Worm (Caenorhabditis elegans) whole organism, mixed stage, embryonic: ENCODE results near the gene F58E6.8.
A peak's percentile ranks its signal among the peaks of the same experiment; 100 is the strongest.

ENCODE experiments used
- M03D4.4 ChIP-seq: sonication (generic microtip); optimal IDR thresholded peaks from 2 replicates; lab custom pipeline; 2017; ENCODE audit warnings: mild to moderate bottlenecking, missing genetic modification characterization, missing compliant biosample characterization
- bed-3 ChIP-seq: fragments of 200-800 bp; sonication (Bioruptor generic); optimal IDR thresholded peaks from 3 replicates; lab custom pipeline; 2018; ENCODE audit warnings: mild to moderate bottlenecking, missing genetic modification characterization, moderate library complexity, missing compliant biosample characterization
- blmp-1 ChIP-seq: fragments of 150-350 bp; optimal IDR thresholded peaks from 2 replicates; lab custom pipeline; 2014; ENCODE audit warnings: missing biosample characterization, missing genetic modification characterization
- ceh-39 ChIP-seq: fragments of 150-350 bp; optimal IDR thresholded peaks from 2 replicates; lab custom pipeline; 2014; ENCODE audit warnings: missing biosample characterization, missing genetic modification characterization
- ceh-43 ChIP-seq: fragments of 200-800 bp; sonication (Bioruptor generic); optimal IDR thresholded peaks from 2 replicates; lab custom pipeline; 2018; ENCODE audit warnings: mild to moderate bottlenecking, missing genetic modification characterization, moderate library complexity, missing compliant biosample characterization
- ces-1 ChIP-seq: fragments of 150-350 bp; optimal IDR thresholded peaks from 2 replicates; lab custom pipeline; 2014; ENCODE audit warnings: missing biosample characterization, missing genetic modification reagents, missing genetic modification characterization
- cnd-1 ChIP-seq: fragments of 200-800 bp; sonication (Bioruptor generic); optimal IDR thresholded peaks from 2 replicates; lab custom pipeline; 2018; ENCODE audit warnings: mild to moderate bottlenecking, missing genetic modification characterization, missing compliant biosample characterization
- drap-1 ChIP-seq: fragments of 200-800 bp; sonication (Bioruptor generic); optimal IDR thresholded peaks from 3 replicates; lab custom pipeline; 2018; ENCODE audit warnings: mild to moderate bottlenecking, missing genetic modification characterization, missing compliant biosample characterization
- elt-1 ChIP-seq: sonication (generic microtip); optimal IDR thresholded peaks from 2 replicates; lab custom pipeline; 2017; ENCODE audit warnings: missing genetic modification characterization, mild to moderate bottlenecking, missing compliant biosample characterization, antibody characterized with exemption, moderate library complexity, borderline replicate concordance; ENCODE audit not compliant: insufficient read depth
- elt-3 ChIP-seq: fragments of 150-350 bp; optimal IDR thresholded peaks from 2 replicates; lab custom pipeline; 2014; ENCODE audit warnings: missing biosample characterization, missing genetic modification characterization
- flh-1 ChIP-seq: fragments of 200-800 bp; sonication (Bioruptor generic); optimal IDR thresholded peaks from 2 replicates; lab custom pipeline; 2018; ENCODE audit warnings: mild to moderate bottlenecking, missing genetic modification characterization, moderate library complexity, missing compliant biosample characterization
- ham-2 ChIP-seq: fragments of 200-800 bp; sonication (Bioruptor generic); optimal IDR thresholded peaks from 2 replicates; lab custom pipeline; 2018; ENCODE audit warnings: mild to moderate bottlenecking, missing genetic modification characterization, missing compliant biosample characterization
- hlh-1 ChIP-seq: fragments of 150-350 bp; optimal IDR thresholded peaks from 2 replicates; lab custom pipeline; 2014; ENCODE audit warnings: missing biosample characterization, missing genetic modification reagents, missing genetic modification characterization
- lin-13 ChIP-seq: fragments of 150-350 bp; optimal IDR thresholded peaks from 2 replicates; lab custom pipeline; 2014; ENCODE audit warnings: missing biosample characterization, missing genetic modification characterization
- lin-32 ChIP-seq: fragments of 200-800 bp; sonication (Bioruptor generic); optimal IDR thresholded peaks from 2 replicates; lab custom pipeline; 2018; ENCODE audit warnings: mild to moderate bottlenecking, missing genetic modification characterization, missing compliant biosample characterization
- lsy-2 ChIP-seq: fragments of 150-350 bp; optimal IDR thresholded peaks from 2 replicates; lab custom pipeline; 2014; ENCODE audit warnings: missing biosample characterization, missing genetic modification characterization
- mab-5 ChIP-seq: fragments of 150-350 bp; optimal IDR thresholded peaks from 2 replicates; lab custom pipeline; 2014; ENCODE audit warnings: missing biosample characterization, missing genetic modification characterization
- mep-1 ChIP-seq: fragments of 150-350 bp; optimal IDR thresholded peaks from 2 replicates; lab custom pipeline; 2017; ENCODE audit warnings: missing biosample characterization, missing genetic modification reagents, missing genetic modification characterization, inconsistent platforms
- mls-2 ChIP-seq: sonication (generic microtip); optimal IDR thresholded peaks from 2 replicates; lab custom pipeline; 2016; ENCODE audit warnings: mild to moderate bottlenecking, missing genetic modification characterization, moderate library complexity, missing compliant biosample characterization
- nhr-12 ChIP-seq: fragments of 150-350 bp; optimal IDR thresholded peaks from 2 replicates; lab custom pipeline; 2014; ENCODE audit warnings: missing biosample characterization, missing genetic modification characterization
- nhr-2 ChIP-seq: fragments of 150-350 bp; optimal IDR thresholded peaks from 2 replicates; lab custom pipeline; 2014; ENCODE audit warnings: missing biosample characterization, missing genetic modification characterization
- nhr-237 ChIP-seq: fragments of 150-350 bp; optimal IDR thresholded peaks from 2 replicates; lab custom pipeline; 2014; ENCODE audit warnings: missing biosample characterization, missing genetic modification characterization
- nhr-28 ChIP-seq: fragments of 150-350 bp; optimal IDR thresholded peaks from 2 replicates; lab custom pipeline; 2014; ENCODE audit warnings: missing biosample characterization, missing genetic modification characterization
- nhr-76 ChIP-seq: sonication (generic microtip); optimal IDR thresholded peaks from 2 replicates; lab custom pipeline; 2017; ENCODE audit warnings: missing biosample characterization, missing genetic modification characterization
- pha-4 ChIP-seq: fragments of 150-350 bp; optimal IDR thresholded peaks from 2 replicates; lab custom pipeline; 2018; ENCODE audit warnings: missing biosample characterization, missing genetic modification reagents, missing genetic modification characterization
- sem-2 ChIP-seq: fragments of 200-800 bp; sonication (Bioruptor generic); optimal IDR thresholded peaks from 2 replicates; lab custom pipeline; 2018; ENCODE audit warnings: mild to moderate bottlenecking, missing genetic modification characterization, missing compliant biosample characterization
- snpc-4 ChIP-seq: fragments of 150-350 bp; optimal IDR thresholded peaks from 2 replicates; lab custom pipeline; 2014; ENCODE audit warnings: missing biosample characterization, missing genetic modification characterization
- sptf-1 ChIP-seq: sonication (generic microtip); optimal IDR thresholded peaks from 2 replicates; lab custom pipeline; 2017; ENCODE audit warnings: mild to moderate bottlenecking, missing genetic modification characterization, moderate library complexity, missing compliant biosample characterization
- tbx-8 ChIP-seq: fragments of 200-800 bp; sonication (Bioruptor generic); optimal IDR thresholded peaks from 2 replicates; lab custom pipeline; 2018; ENCODE audit warnings: mild to moderate bottlenecking, missing genetic modification characterization, moderate library complexity, missing compliant biosample characterization
- unc-120 ChIP-seq: sonication (generic microtip); optimal IDR thresholded peaks from 2 replicates; lab custom pipeline; 2017; ENCODE audit warnings: missing genetic modification characterization, missing compliant biosample characterization; ENCODE audit not compliant: poor library complexity, severe bottlenecking
- unc-39 ChIP-seq: fragments of 150-350 bp; optimal IDR thresholded peaks from 2 replicates; lab custom pipeline; 2014; ENCODE audit warnings: missing biosample characterization, missing genetic modification characterization
- unc-62 ChIP-seq: fragments of 150-350 bp; optimal IDR thresholded peaks from 2 replicates; lab custom pipeline; 2014; ENCODE audit warnings: missing biosample characterization, missing genetic modification reagents, missing genetic modification characterization
- zip-8 ChIP-seq: fragments of 150-350 bp; optimal IDR thresholded peaks from 2 replicates; lab custom pipeline; 2014; ENCODE audit warnings: missing biosample characterization, missing genetic modification characterization
- ztf-11 ChIP-seq: fragments of 150-350 bp; optimal IDR thresholded peaks from 2 replicates; lab custom pipeline; 2014; ENCODE audit warnings: missing biosample characterization, missing genetic modification characterization

The F58E6.8 gene

ce11 chrV:9737287-9737686 lies 18.3 kb downstream of the F58E6.8 start, which contains the start of gene aqp-4:
Gene aqp-4 (plus strand): TSS chrV:9737556.
- no peak for TF ChIP-seq nhr-237 (tag; lab: Kevin White, UChicago)
- no peak for TF ChIP-seq pha-4 (tag; lab: Kevin White, UChicago)

- no peak for TF ChIP-seq ces-1 (GFP tag; lab: Kevin White, UChicago)
- no peak for TF ChIP-seq nhr-2
- no peak for TF ChIP-seq bed-3
- no peak for TF ChIP-seq sptf-1
- TF ChIP-seq lin-32 (GFP tag; lab: Kevin White, UChicago): no peak
- no peak for TF ChIP-seq elt-1 (tag; lab: Kevin White, UChicago)
- no peak for TF ChIP-seq ceh-43 (GFP tag; lab: Kevin White, UChicago)
- no peak for TF ChIP-seq flh-1 (GFP tag; lab: Kevin White, UChicago)
- TF ChIP-seq unc-62 (GFP tag; lab: Kevin White, UChicago): no peak
- no peak for TF ChIP-seq snpc-4 (tag; lab: Kevin White, UChicago)
- no peak for TF ChIP-seq nhr-28 (tag; lab: Kevin White, UChicago)
- TF ChIP-seq blmp-1 (tag; lab: Kevin White, UChicago): no peak
- TF ChIP-seq unc-120 (tag; lab: Kevin White, UChicago): no peak
- TF ChIP-seq nhr-76: no peak
- TF ChIP-seq zip-8 (tag; lab: Kevin White, UChicago): no peak
- no peak for TF ChIP-seq mab-5 (tag; lab: Kevin White, UChicago)
- no peak for TF ChIP-seq nhr-12 (tag; lab: Kevin White, UChicago)
- no peak for TF ChIP-seq lsy-2
Observed at ce11 chrV:9733920-9734454, 21.6 kb downstream of the F58E6.8 start, which contains the start of gene cal-7. Gene cal-7 (plus strand): TSS chrV:9734103.

- peak; percentile 28 for TF ChIP-seq ham-2
- TF ChIP-seq mab-5 (tag; lab: Kevin White, UChicago): no peak
- TF ChIP-seq unc-62 (GFP tag; lab: Kevin White, UChicago): peak; percentile 65
Observed at ce11 chrV:9731852-9732251, 23.8 kb downstream of the F58E6.8 start.

ce11 chrV:9730743-9731706 lies 24.6 kb downstream of the F58E6.8 start:
- no peak for TF ChIP-seq elt-1 (tag; lab: Kevin White, UChicago)
- peak; percentile 90 for TF ChIP-seq sptf-1
- TF ChIP-seq drap-1 (GFP tag; lab: Kevin White, UChicago): no peak
- peak; percentile 77 for TF ChIP-seq ztf-11 (tag; lab: Kevin White, UChicago)
- peak; percentile 38 for TF ChIP-seq mep-1 (tag; lab: Kevin White, UChicago)
- no peak for TF ChIP-seq unc-39 (tag; lab: Kevin White, UChicago)
- no peak for TF ChIP-seq nhr-28 (tag; lab: Kevin White, UChicago)
- peak; percentile 55 for TF ChIP-seq ceh-43 (GFP tag; lab: Kevin White, UChicago)
- TF ChIP-seq sem-2 (GFP tag; lab: Kevin White, UChicago): peak; percentile 35
- TF ChIP-seq elt-3 (tag; lab: Kevin White, UChicago): no peak
- TF ChIP-seq ceh-39 (tag; lab: Kevin White, UChicago): peak; percentile 48
- peak; percentile 79 for TF ChIP-seq pha-4 (tag; lab: Kevin White, UChicago)
- peak; percentile 78 for TF ChIP-seq M03D4.4 (tag; lab: Kevin White, UChicago)
- peak; percentile 82 for TF ChIP-seq lin-13
- peak; percentile 37 for TF ChIP-seq lin-32 (GFP tag; lab: Kevin White, UChicago)
- TF ChIP-seq unc-120 (tag; lab: Kevin White, UChicago): peak; percentile 98
- peak; percentile 95 for TF ChIP-seq lsy-2
- peak; percentile 37 for TF ChIP-seq ces-1 (GFP tag; lab: Kevin White, UChicago)
- TF ChIP-seq ham-2: peak; percentile 97
- no peak for TF ChIP-seq zip-8 (tag; lab: Kevin White, UChicago)
- TF ChIP-seq mls-2 (tag; lab: Kevin White, UChicago): peak; percentile 90
- TF ChIP-seq nhr-2: peak; percentile 55
- TF ChIP-seq blmp-1 (tag; lab: Kevin White, UChicago): peak; percentile 11
- no peak for TF ChIP-seq bed-3
- peak; percentile 17 for TF ChIP-seq cnd-1 (tag; lab: Kevin White, UChicago)
- peak; percentile 80 for TF ChIP-seq nhr-237 (tag; lab: Kevin White, UChicago)
- TF ChIP-seq mab-5 (tag; lab: Kevin White, UChicago): peak; percentile 42
- TF ChIP-seq snpc-4 (tag; lab: Kevin White, UChicago): no peak
- TF ChIP-seq flh-1 (GFP tag; lab: Kevin White, UChicago): peak; percentile 54
- peak; percentile 55 for TF ChIP-seq tbx-8
- peak; percentile 83 for TF ChIP-seq unc-62 (GFP tag; lab: Kevin White, UChicago)
- peak; percentile 48 for TF ChIP-seq nhr-12 (tag; lab: Kevin White, UChicago)
- TF ChIP-seq nhr-76: peak; percentile 32
- peak; percentile 70 for TF ChIP-seq hlh-1 (tag; lab: Kevin White, UChicago)
